Worm (Caenorhabditis elegans): ENCODE data around the gene lmtr-5.

lmtr-5 gene

ce11 chrIII:3183377-3183776 is at the start of gene lmtr-5:
Gene lmtr-5, plus strand, starts transcription at chrIII:3183677.
- TF ChIP-seq dmd-8 (GFP tag; IDR thresholded peaks at IDR 0.05) (no peak), nhr-237 (tag; optimal IDR thresholded peaks at IDR 0.05) (no peak), zip-11 (GFP tag; IDR thresholded peaks at IDR 0.05) (no peak), duxl-1 (tag; optimal IDR thresholded peaks at IDR 0.05; ENCODE audit: poor library complexity) (no peak), F37D6.2 (tag; optimal IDR thresholded peaks at IDR 0.05) (no peak), nhr-11 (tag; optimal IDR thresholded peaks at IDR 0.05) (no peak), nhr-25 (tag; optimal IDR thresholded peaks at IDR 0.05; ENCODE audit: borderline replicate concordance, insufficient read depth) (no peak), ceh-44 (GFP tag; IDR thresholded peaks at IDR 0.05) (no peak), T26A8.4 (GFP tag; IDR thresholded peaks at IDR 0.05) (no peak), nhr-28 (tag; optimal IDR thresholded peaks at IDR 0.05) (no peak), set-16 (GFP tag; IDR thresholded peaks at IDR 0.05) (no peak), sdz-12 (GFP tag; optimal IDR thresholded peaks at IDR 0.05) (no peak), nhr-111 (GFP tag; optimal IDR thresholded peaks at IDR 0.05) (no peak), lir-3 (tag; optimal IDR thresholded peaks at IDR 0.05) (no peak)

ce11 chrIII:3136325-3137001 is 47.0 kb upstream of the lmtr-5 start:
- peak in 1 of 2 experiments; percentile 80 for TF ChIP-seq unc-62 (GFP tag; optimal IDR thresholded peaks at IDR 0.05 in 1 of 2)
- no peak for TF ChIP-seq unc-62 (tag; optimal IDR thresholded peaks at IDR 0.05)
- peak; percentile 39 for TF ChIP-seq aha-1 (tag)
- no peak for TF ChIP-seq mxl-2 (GFP tag; conservative IDR thresholded peaks at IDR 0.05)
- no peak for TF ChIP-seq D1046.2 (GFP tag; IDR thresholded peaks at IDR 0.05)
- no peak for TF ChIP-seq pha-4 (GFP tag; IDR thresholded peaks at IDR 0.05)
- no peak for TF ChIP-seq pha-4 (tag; optimal IDR thresholded peaks at IDR 0.05)
- TF ChIP-seq spr-3 (GFP tag; optimal IDR thresholded peaks at IDR 0.05) = no peak
- no peak for TF ChIP-seq mes-2 (tag; optimal IDR thresholded peaks at IDR 0.05; ENCODE audit: poor library complexity, severe bottlenecking)
- TF ChIP-seq aly-2 (tag; optimal IDR thresholded peaks at IDR 0.05) = no peak
- TF ChIP-seq lir-3 (tag; optimal IDR thresholded peaks at IDR 0.05) = no peak
- TF ChIP-seq lin-15B (tag; optimal IDR thresholded peaks at IDR 0.05) = no peak
- no peak for TF ChIP-seq sdz-12 (GFP tag; optimal IDR thresholded peaks at IDR 0.05)

DNA sequence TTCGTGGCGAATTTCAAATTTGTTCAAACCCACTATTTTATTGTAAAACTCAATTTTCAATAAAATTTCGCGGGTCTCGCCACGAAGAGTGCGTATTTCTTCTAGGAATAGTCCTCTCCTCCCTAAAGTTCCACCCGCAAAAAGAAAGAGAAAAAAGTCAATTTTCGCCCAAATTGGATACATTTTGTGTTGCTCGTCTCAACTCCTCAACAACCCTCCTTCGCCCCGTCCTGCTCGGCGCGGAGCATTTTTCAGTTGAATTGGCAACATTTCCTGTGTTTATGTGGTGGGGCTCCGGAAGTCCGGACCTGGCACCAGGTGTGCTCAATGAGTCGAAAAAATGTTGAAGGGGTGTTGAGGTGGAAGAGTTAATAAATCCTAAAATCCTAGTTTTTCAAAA is 45.4 kb upstream of the lmtr-5 start:
- 0 out of 2 replicates have a peak, but pooled peaks have one; percentile 5 for TF ChIP-seq egl-43 (GFP tag; IDR thresholded peaks at IDR 0.05)
- no peak for TF ChIP-seq ceh-82 (tag; optimal IDR thresholded peaks at IDR 0.05)

ce11 chrIII:3139144-3139543 is 44.3 kb upstream of the lmtr-5 start, which contains the start of gene mec-12:
Gene mec-12, minus strand, starts transcription at chrIII:3139234.
- TF ChIP-seq ctbp-1 (GFP tag; IDR thresholded peaks at IDR 0.05) (0 out of 2 replicates have a peak, but pooled peaks have one; percentile 29), lsy-2 (tag; optimal IDR thresholded peaks at IDR 0.05) (peak in 1 of 2 experiments; percentile 20), F10B5.3 (tag; optimal IDR thresholded peaks at IDR 0.05) (no peak), madf-5 (GFP tag; IDR thresholded peaks at IDR 0.05) (no peak), mep-1 (tag; optimal IDR thresholded peaks at IDR 0.05) (peak; percentile 43), aha-1 (tag) (peak; percentile 66)

ce11 chrIII:3140227-3140626 is 43.2 kb upstream of the lmtr-5 start:
- TF ChIP-seq nhr-11 (tag; optimal IDR thresholded peaks at IDR 0.05) (no peak), pqm-1 (tag; optimal IDR thresholded peaks at IDR 0.05) (no peak), gei-8 (GFP tag; optimal IDR thresholded peaks at IDR 0.05) (no peak), nhr-76 (tag; optimal IDR thresholded peaks at IDR 0.05) (no peak)

Data from whole organism, L4 larva.